Worm (Caenorhabditis elegans) whole organism, L3 larva: Measurements from ENCODE around the gene srlf-22.

ENCODE experiments used
- R02D3.7 ChIP-seq: fragments of 150-350 bp; optimal IDR thresholded peaks from 2 replicates; lab custom pipeline; 2014; ENCODE audit warnings: missing biosample characterization, missing genetic modification characterization
- ZK546.5 ChIP-seq: sonication (generic microtip); optimal IDR thresholded peaks from 2 replicates; lab custom pipeline; 2017; ENCODE audit warnings: missing biosample characterization, missing genetic modification characterization
- ceh-82 ChIP-seq: fragments of 150-350 bp; optimal IDR thresholded peaks from 2 replicates; lab custom pipeline; 2014; ENCODE audit warnings: missing biosample characterization, missing genetic modification characterization
- daf-12 ChIP-seq: fragments of 150-350 bp; optimal IDR thresholded peaks from 2 replicates; lab custom pipeline; 2014; ENCODE audit warnings: missing biosample characterization, missing genetic modification reagents, missing genetic modification characterization
- egl-5 ChIP-seq: fragments of 150-350 bp; optimal IDR thresholded peaks from 2 replicates; lab custom pipeline; 2017; ENCODE audit warnings: missing biosample characterization, missing genetic modification reagents, missing genetic modification characterization, inconsistent platforms
- elt-1 ChIP-seq: fragments of 150-350 bp; optimal IDR thresholded peaks from 2 replicates; lab custom pipeline; 2014; ENCODE audit warnings: missing biosample characterization, missing genetic modification characterization
- elt-3 ChIP-seq, 3 experiments: fragments of 150-350 bp in 1 of 3; sonication (generic microtip) in 2 of 3; optimal IDR thresholded peaks; 2 replicates in 2 of 3; 4 replicates in 1 of 3; lab custom pipeline; 2014 to 2017; ENCODE audit warnings: missing biosample characterization in 3 of 3, missing genetic modification characterization in 3 of 3
- fkh-10 ChIP-seq: sonication (generic microtip); optimal IDR thresholded peaks from 2 replicates; lab custom pipeline; 2017; ENCODE audit warnings: missing biosample characterization, missing genetic modification reagents, missing genetic modification characterization
- fkh-2 ChIP-seq: fragments of 150-350 bp; optimal IDR thresholded peaks from 2 replicates; lab custom pipeline; 2014; ENCODE audit warnings: missing biosample characterization, missing genetic modification reagents, missing genetic modification characterization
- fos-1 ChIP-seq: fragments of 150-350 bp; optimal IDR thresholded peaks from 2 replicates; lab custom pipeline; 2014; ENCODE audit warnings: missing biosample characterization, missing genetic modification characterization
- hmg-11 ChIP-seq: sonication (generic microtip); optimal IDR thresholded peaks from 2 replicates; lab custom pipeline; 2016; ENCODE audit warnings: missing genetic modification characterization, missing compliant biosample characterization
- jun-1 ChIP-seq: fragments of 150-350 bp; optimal IDR thresholded peaks from 2 replicates; lab custom pipeline; 2014; ENCODE audit warnings: missing biosample characterization, missing genetic modification reagents, missing genetic modification characterization
- lin-15B ChIP-seq: fragments of 150-350 bp; optimal IDR thresholded peaks from 2 replicates; lab custom pipeline; 2014; ENCODE audit warnings: missing biosample characterization, missing genetic modification characterization
- nfya-1 ChIP-seq: sonication (generic microtip); optimal IDR thresholded peaks from 2 replicates; lab custom pipeline; 2017; ENCODE audit warnings: missing genetic modification characterization, mild to moderate bottlenecking, missing compliant biosample characterization, antibody characterized with exemption, moderate library complexity; ENCODE audit not compliant: insufficient read depth
- nhr-12 ChIP-seq: fragments of 150-350 bp; optimal IDR thresholded peaks from 2 replicates; lab custom pipeline; 2014; ENCODE audit warnings: missing biosample characterization, missing genetic modification characterization
- nhr-237 ChIP-seq: fragments of 150-350 bp; optimal IDR thresholded peaks from 2 replicates; lab custom pipeline; 2014; ENCODE audit warnings: missing biosample characterization, missing genetic modification characterization
- nhr-28 ChIP-seq: fragments of 150-350 bp; optimal IDR thresholded peaks from 2 replicates; lab custom pipeline; 2014; ENCODE audit warnings: missing biosample characterization, missing genetic modification characterization
- nhr-43 ChIP-seq: sonication (generic microtip); optimal IDR thresholded peaks from 2 replicates; lab custom pipeline; 2016; ENCODE audit warnings: mild to moderate bottlenecking, missing genetic modification characterization, missing compliant biosample characterization; ENCODE audit not compliant: poor library complexity, severe bottlenecking
- nhr-67 ChIP-seq: fragments of 150-350 bp; optimal IDR thresholded peaks from 2 replicates; lab custom pipeline; 2014; ENCODE audit warnings: missing biosample characterization, missing genetic modification characterization
- nhr-76 ChIP-seq: fragments of 150-350 bp; sonication (generic microtip); optimal IDR thresholded peaks from 5 replicates; lab custom pipeline; 2014; ENCODE audit warnings: missing biosample characterization, missing genetic modification characterization
- snpc-4 ChIP-seq: fragments of 150-350 bp; optimal IDR thresholded peaks from 2 replicates; lab custom pipeline; 2014; ENCODE audit warnings: missing biosample characterization, missing genetic modification characterization
- unc-39 ChIP-seq: sonication (generic microtip); optimal IDR thresholded peaks from 4 replicates; lab custom pipeline; 2017; ENCODE audit warnings: missing biosample characterization, missing genetic modification characterization

The srlf-22 gene

ce11 chrV:915716-916115 is 24.8 kb downstream of the srlf-22 start:
- no peak for TF ChIP-seq nhr-76
- TF ChIP-seq egl-5: no peak
- TF ChIP-seq fos-1: no peak
- TF ChIP-seq hmg-11 (tag; lab: Kevin White, UChicago): no peak
- TF ChIP-seq lin-15B: no peak
- TF ChIP-seq ceh-82: no peak
- TF ChIP-seq nhr-12: no peak

DNA sequence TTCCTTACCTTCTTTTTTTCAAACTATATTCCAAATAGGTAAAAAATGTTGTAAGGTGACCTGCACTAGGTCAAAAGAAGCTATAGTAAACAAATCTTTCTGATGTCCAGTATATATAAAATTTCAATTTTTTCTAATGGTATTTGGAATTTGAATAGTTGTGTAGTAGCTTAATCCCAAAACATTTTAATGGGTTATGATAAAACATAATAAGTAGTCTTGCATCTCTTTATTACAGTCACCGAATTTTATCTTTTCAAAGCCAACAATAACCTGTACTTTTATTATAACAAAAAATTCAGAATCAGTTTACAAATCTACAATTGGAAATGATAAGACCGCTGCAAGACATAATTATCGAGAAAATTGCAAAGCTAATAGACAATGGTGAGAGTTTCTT is 26.6 kb downstream of the srlf-22 start, which contains the start of gene H24K24.2:
Gene H24K24.2 (plus strand): TSS at position 301 of the 400 bp plus-strand sequence.
- TF ChIP-seq hmg-11 (tag; lab: Kevin White, UChicago) (no peak), nfya-1 (tag; lab: Kevin White, UChicago) (no peak), elt-3 (tag; optimal IDR thresholded peaks at IDR 0.05; lab: Kevin White, UChicago) (no peak), elt-1 (tag; lab: Kevin White, UChicago) (no peak), snpc-4 (tag; lab: Kevin White, UChicago) (no peak), fkh-2 (no peak), nhr-43 (tag; lab: Kevin White, UChicago) (no peak), nhr-67 (tag; lab: Kevin White, UChicago) (no peak), R02D3.7 (tag; lab: Kevin White, UChicago) (no peak), daf-12 (no peak), jun-1 (tag; lab: Kevin White, UChicago) (no peak), nhr-28 (tag; lab: Kevin White, UChicago) (no peak), unc-39 (tag; lab: Kevin White, UChicago) (no peak), nhr-12 (no peak), ZK546.5 (tag; lab: Kevin White, UChicago) (no peak)

ce11 chrV:939341-939740 is 48.4 kb downstream of the srlf-22 start:
- no peak for TF ChIP-seq elt-3 (tag; optimal IDR thresholded peaks at IDR 0.05; lab: Kevin White, UChicago)
- TF ChIP-seq nhr-237: no peak
- TF ChIP-seq fkh-10 (GFP tag; lab: Kevin White, UChicago): no peak
- TF ChIP-seq nfya-1 (tag; lab: Kevin White, UChicago): peak; percentile 79
- TF ChIP-seq, all 47 proteins: peak for 1
